Fruit fly (Drosophila melanogaster) whole organism, embryonic: ENCODE data around the gene Fic.

Experiments used
- ATbp ChIP-seq: fragments of 200-800 bp; sonication (Bioruptor generic); optimal IDR thresholded peaks from 2 replicates; lab custom pipeline; 2017; ENCODE audit warnings: missing biosample characterization, mild to moderate bottlenecking, missing genetic modification characterization, missing genetic modification reagents
- BEAF-32 ChIP-seq: fragments of 200-800 bp; sonication (Bioruptor generic); optimal IDR thresholded peaks from 3 replicates; lab custom pipeline; 2017; ENCODE audit warnings: missing biosample characterization, missing genetic modification characterization, mild to moderate bottlenecking, moderate library complexity, missing genetic modification reagents
- CG11085 ChIP-seq: fragments of 200-800 bp; sonication (Bioruptor generic); IDR thresholded peaks from 2 replicates; pipeline ENCODE4 v1.3.6; 2022; ENCODE audit warnings: missing biosample characterization, missing genetic modification characterization
- CG13894 ChIP-seq: fragments of 200-800 bp; sonication (Bioruptor generic); optimal IDR thresholded peaks from 3 replicates; lab custom pipeline; 2018; ENCODE audit warnings: missing biosample characterization, mild to moderate bottlenecking, missing genetic modification characterization, moderate library complexity
- CG14965 ChIP-seq: fragments of 200-800 bp; sonication (Bioruptor generic); optimal IDR thresholded peaks from 2 replicates; lab custom pipeline; 2016; ENCODE audit warnings: missing biosample characterization, missing genetic modification characterization, borderline replicate concordance
- CG15601 ChIP-seq: fragments of 200-800 bp; sonication (Bioruptor generic); optimal IDR thresholded peaks from 3 replicates; lab custom pipeline; 2019; ENCODE audit warnings: missing biosample characterization, mild to moderate bottlenecking, missing genetic modification characterization, moderate library complexity
- CG17328 ChIP-seq: fragments of 200-800 bp; sonication (Bioruptor generic); IDR thresholded peaks from 2 replicates; pipeline ENCODE4 v1.3.6; 2022; ENCODE audit warnings: missing biosample characterization, missing genetic modification characterization
- CG17568 ChIP-seq: fragments of 200-800 bp; sonication (Bioruptor generic); optimal IDR thresholded peaks from 2 replicates; lab custom pipeline; 2018; ENCODE audit warnings: missing biosample characterization, mild to moderate bottlenecking, missing genetic modification characterization, moderate library complexity
- CG17829 ChIP-seq: fragments of 200-800 bp; optimal IDR thresholded peaks from 2 replicates; lab custom pipeline; 2019; ENCODE audit warnings: missing biosample characterization, mild to moderate bottlenecking, missing genetic modification characterization, moderate library complexity
- CG17912 ChIP-seq: fragments of 200-800 bp; sonication (Bioruptor generic); optimal IDR thresholded peaks from 2 replicates; lab custom pipeline; 2018; ENCODE audit warnings: missing biosample characterization, mild to moderate bottlenecking, missing genetic modification characterization
- CG18476 ChIP-seq: fragments of 200-800 bp; sonication (Bioruptor generic); optimal IDR thresholded peaks from 2 replicates; lab custom pipeline; 2016; ENCODE audit warnings: missing biosample characterization, mild to moderate bottlenecking, missing genetic modification characterization
- CG18764 ChIP-seq: fragments of 200-800 bp; sonication (Bioruptor generic); optimal IDR thresholded peaks from 3 replicates; lab custom pipeline; 2016; ENCODE audit warnings: missing biosample characterization, missing genetic modification characterization
- CG2120 ChIP-seq: fragments of 200-800 bp; sonication (Bioruptor generic); optimal IDR thresholded peaks from 3 replicates; lab custom pipeline; 2016; ENCODE audit warnings: missing biosample characterization, missing genetic modification characterization
- CG2199 ChIP-seq: fragments of 200-800 bp; sonication (Bioruptor generic); IDR thresholded peaks from 3 replicates; pipeline ENCODE4 v1.3.6; 2022; ENCODE audit warnings: missing biosample characterization, missing genetic modification characterization
- CG32767 ChIP-seq: fragments of 200-800 bp; sonication (Bioruptor generic); IDR thresholded peaks from 2 replicates; pipeline ENCODE4 v1.3.6; 2022; ENCODE audit warnings: missing biosample characterization, missing genetic modification characterization
- CG3281 ChIP-seq: fragments of 200-800 bp; sonication (Bioruptor generic); optimal IDR thresholded peaks from 3 replicates; lab custom pipeline; 2017; ENCODE audit warnings: missing biosample characterization, mild to moderate bottlenecking, missing genetic modification characterization
- CG4282 ChIP-seq: fragments of 200-800 bp; sonication (Bioruptor generic); optimal IDR thresholded peaks from 2 replicates; lab custom pipeline; 2016; ENCODE audit warnings: missing biosample characterization, missing genetic modification characterization
- CG4854 ChIP-seq: fragments of 200-800 bp; sonication (Bioruptor generic); optimal IDR thresholded peaks from 2 replicates; lab custom pipeline; 2016; ENCODE audit warnings: missing biosample characterization, missing genetic modification characterization, inconsistent platforms
- CG6175 ChIP-seq: fragments of 200-800 bp; sonication (Bioruptor generic); IDR thresholded peaks from 3 replicates; pipeline ENCODE4 v1.3.6; 2022; ENCODE audit warnings: missing biosample characterization, missing genetic modification characterization
- CG6254 ChIP-seq: fragments of 200-800 bp; sonication (Bioruptor generic); optimal IDR thresholded peaks from 3 replicates; lab custom pipeline; 2017; ENCODE audit warnings: mild to moderate bottlenecking, missing biosample characterization, missing genetic modification reagents, missing genetic modification characterization
- CG6683 ChIP-seq: fragments of 200-800 bp; sonication (Bioruptor generic); optimal IDR thresholded peaks from 2 replicates; lab custom pipeline; 2017; ENCODE audit warnings: missing biosample characterization, mild to moderate bottlenecking, missing genetic modification characterization, missing genetic modification reagents
- Chrac-16 ChIP-seq: fragments of 200-800 bp; sonication (Bioruptor generic); optimal IDR thresholded peaks from 3 replicates; lab custom pipeline; 2016; ENCODE audit warnings: missing biosample characterization, missing genetic modification characterization
- Dek ChIP-seq: fragments of 200-800 bp; sonication (Bioruptor generic); optimal IDR thresholded peaks from 3 replicates; lab custom pipeline; 2019; ENCODE audit warnings: missing biosample characterization, mild to moderate bottlenecking, missing genetic modification characterization, moderate library complexity
- Hmr ChIP-seq: fragments of 200-800 bp; sonication (Bioruptor generic); optimal IDR thresholded peaks from 3 replicates; lab custom pipeline; 2017; ENCODE audit warnings: mild to moderate bottlenecking, missing biosample characterization, missing genetic modification reagents, missing genetic modification characterization
- Hr3 ChIP-seq: fragments of 200-800 bp; sonication (Bioruptor generic); optimal IDR thresholded peaks from 3 replicates; lab custom pipeline; 2016; ENCODE audit warnings: missing biosample characterization, missing genetic modification characterization
- Poxn ChIP-seq: fragments of 200-800 bp; sonication (Bioruptor generic); IDR thresholded peaks from 2 replicates; pipeline ENCODE4 v1.3.6; 2022; ENCODE audit warnings: missing biosample characterization, missing genetic modification characterization
- Scr ChIP-seq: fragments of 200-800 bp; sonication (Bioruptor generic); IDR thresholded peaks from 2 replicates; pipeline ENCODE4 v1.3.6; 2022; ENCODE audit warnings: missing biosample characterization, missing genetic modification characterization; ENCODE audit not compliant: partially characterized antibody
- Sry-δ ChIP-seq: fragments of 200-800 bp; sonication (Bioruptor generic); optimal IDR thresholded peaks from 2 replicates; lab custom pipeline; 2016; ENCODE audit warnings: missing biosample characterization, missing genetic modification characterization
- al ChIP-seq: fragments of 200-800 bp; sonication (Bioruptor generic); IDR thresholded peaks from 2 replicates; pipeline ENCODE4 v1.3.6; 2022; ENCODE audit warnings: missing biosample characterization, missing genetic modification characterization
- ash1 ChIP-seq: fragments of 200-800 bp; sonication (Bioruptor generic); optimal IDR thresholded peaks from 2 replicates; lab custom pipeline; 2018; ENCODE audit warnings: missing biosample characterization, mild to moderate bottlenecking, missing genetic modification characterization
- az2 ChIP-seq: fragments of 200-800 bp; sonication (Bioruptor generic); optimal IDR thresholded peaks from 3 replicates; lab custom pipeline; 2016; ENCODE audit warnings: missing biosample characterization, missing genetic modification characterization
- chm ChIP-seq: fragments of 200-800 bp; sonication (Bioruptor generic); IDR thresholded peaks from 2 replicates; pipeline ENCODE4 v1.3.6; 2022; ENCODE audit warnings: missing biosample characterization, missing genetic modification characterization
- cwo ChIP-seq: fragments of 200-800 bp; sonication (Bioruptor generic); optimal IDR thresholded peaks from 3 replicates; lab custom pipeline; 2017; ENCODE audit warnings: missing biosample characterization, missing genetic modification characterization, mild to moderate bottlenecking, moderate library complexity, missing genetic modification reagents
- dmrt99B ChIP-seq: fragments of 200-800 bp; sonication (Bioruptor generic); optimal IDR thresholded peaks from 2 replicates; lab custom pipeline; 2018; ENCODE audit warnings: missing biosample characterization, mild to moderate bottlenecking, missing genetic modification characterization, moderate library complexity
- gcm ChIP-seq: fragments of 200-800 bp; sonication (Bioruptor generic); optimal IDR thresholded peaks from 2 replicates; lab custom pipeline; 2019; ENCODE audit warnings: missing biosample characterization, mild to moderate bottlenecking, missing genetic modification characterization, moderate library complexity
- gem ChIP-seq: fragments of 200-800 bp; sonication (Bioruptor generic); optimal IDR thresholded peaks from 2 replicates; lab custom pipeline; 2019; ENCODE audit warnings: missing biosample characterization, mild to moderate bottlenecking, missing genetic modification characterization, moderate library complexity
- grn ChIP-seq: fragments of 200-800 bp; sonication (Bioruptor generic); optimal IDR thresholded peaks from 3 replicates; lab custom pipeline; 2017; ENCODE audit warnings: missing biosample characterization, missing genetic modification characterization
- ham ChIP-seq: fragments of 200-800 bp; sonication (Bioruptor generic); IDR thresholded peaks from 2 replicates; pipeline ENCODE4 v1.3.6; 2022; ENCODE audit warnings: missing biosample characterization, missing genetic modification characterization
- hth ChIP-seq: fragments of >200 bp; optimal IDR thresholded peaks from 2 replicates; lab custom pipeline; 2017; ENCODE audit warnings: inconsistent platforms
- ken ChIP-seq: fragments of 200-800 bp; sonication (Bioruptor generic); IDR thresholded peaks from 3 replicates; pipeline ENCODE4 v1.3.6; 2022; ENCODE audit warnings: missing biosample characterization, missing genetic modification characterization
- kni ChIP-seq: fragments of 200-800 bp; sonication (Bioruptor generic); optimal IDR thresholded peaks from 3 replicates; lab custom pipeline; 2017; ENCODE audit warnings: mild to moderate bottlenecking, missing biosample characterization, missing genetic modification reagents, missing genetic modification characterization
- nom ChIP-seq: fragments of 200-800 bp; sonication (Bioruptor generic); optimal IDR thresholded peaks from 2 replicates; lab custom pipeline; 2017; ENCODE audit warnings: missing biosample characterization, missing genetic modification characterization, mild to moderate bottlenecking, moderate library complexity, missing genetic modification reagents
- oc ChIP-seq: fragments of 200-800 bp; sonication (Bioruptor generic); optimal IDR thresholded peaks from 2 replicates; lab custom pipeline; 2018; ENCODE audit warnings: missing biosample characterization, mild to moderate bottlenecking, missing genetic modification characterization, moderate library complexity
- prd ChIP-seq, 3 experiments: fragments of >200 bp in 2 of 3; fragments of 200-800 bp in 1 of 3; sonication (Bioruptor generic) in 1 of 3; optimal IDR thresholded peaks in 2 of 3; IDR thresholded peaks in 1 of 3; 2 replicates in 2 of 3; 3 replicates in 1 of 3; pipeline versions ENCODE4 v1.3.6 to Lab custom; 2017 to 2022; ENCODE audit warnings: missing biosample characterization in 1 of 3, missing genetic modification characterization in 1 of 3
- pzg ChIP-seq: fragments of 200-800 bp; sonication (Bioruptor generic); optimal IDR thresholded peaks from 3 replicates; lab custom pipeline; 2018; ENCODE audit warnings: missing biosample characterization, mild to moderate bottlenecking, missing genetic modification characterization, moderate library complexity
- salm ChIP-seq: fragments of 200-800 bp; sonication (Bioruptor generic); optimal IDR thresholded peaks from 2 replicates; lab custom pipeline; 2018; ENCODE audit warnings: missing biosample characterization, mild to moderate bottlenecking, missing genetic modification characterization
- tna ChIP-seq: fragments of 200-800 bp; sonication (Bioruptor generic); IDR thresholded peaks from 2 replicates; pipeline ENCODE4 v1.3.6; 2022; ENCODE audit warnings: missing biosample characterization, missing genetic modification characterization; ENCODE audit not compliant: partially characterized antibody
- toy ChIP-seq: fragments of 200-800 bp; sonication (Bioruptor generic); IDR thresholded peaks from 2 replicates; pipeline ENCODE4 v1.3.6; 2022; ENCODE audit warnings: missing biosample characterization, missing genetic modification characterization
- unc-4 ChIP-seq: fragments of 200-800 bp; sonication (Bioruptor generic); IDR thresholded peaks from 2 replicates; pipeline ENCODE4 v1.3.6; 2022; ENCODE audit warnings: missing biosample characterization, missing genetic modification characterization; ENCODE audit not compliant: partially characterized antibody
- zfh2 ChIP-seq: fragments of 200-800 bp; sonication (Bioruptor generic); optimal IDR thresholded peaks from 2 replicates; lab custom pipeline; 2016; ENCODE audit warnings: missing biosample characterization, missing genetic modification characterization

Gene Fic

DNA sequence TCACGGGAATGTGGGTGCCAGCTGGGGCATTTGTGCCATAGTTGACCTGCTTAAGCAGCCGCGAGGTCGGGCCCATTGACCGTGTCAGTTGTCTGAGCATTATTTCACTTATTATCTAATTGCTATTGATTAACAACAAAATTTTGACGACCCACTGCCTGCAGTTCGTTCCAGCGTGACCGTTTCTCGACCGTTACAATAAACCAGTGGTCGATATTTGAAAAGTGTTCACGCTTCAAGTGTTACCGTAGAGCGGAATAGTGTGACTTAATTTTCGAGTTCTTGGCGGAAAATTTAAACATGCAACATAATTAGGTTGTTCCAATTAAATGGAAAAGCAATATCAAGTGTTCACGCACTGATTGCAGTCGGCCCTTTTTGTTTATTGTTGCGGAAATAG lies 43.4 kb downstream of the Fic start, which contains the start of gene HemK1 (continued):
- TF ChIP-seq CG32767 (no peak), gcm (GFP tag; lab: Kevin White, UChicago) (no peak), CG17829 (tag; lab: Kevin White, UChicago) (peak; percentile 5), hth (lab: Kevin White, UChicago) (no peak), CG15601 (tag; lab: Kevin White, UChicago) (peak; percentile 31), CG14965 (GFP tag; lab: Kevin White, UChicago) (no peak), dmrt99B (tag; lab: Kevin White, UChicago) (no peak), pzg (GFP tag; lab: Kevin White, UChicago) (peak; percentile 98), unc-4 (peak; percentile 59), al (GFP tag; lab: Robert Waterston, UW) (no peak), zfh2 (GFP tag; lab: Kevin White, UChicago) (peak; percentile 4), cwo (GFP tag; lab: Kevin White, UChicago) (no peak), CG3281 (GFP tag; lab: Kevin White, UChicago) (no peak), CG11085 (GFP tag; lab: Robert Waterston, UW) (no peak), CG17568 (no peak), CG6683 (GFP tag; lab: Kevin White, UChicago) (no peak), CG2120 (GFP tag; lab: Kevin White, UChicago) (no peak), CG17328 (GFP tag; lab: Robert Waterston, UW) (no peak), Sry-δ (GFP tag; lab: Kevin White, UChicago) (peak; percentile 55), ham (GFP tag; lab: Robert Waterston, UW) (no peak), tna (GFP tag; lab: Robert Waterston, UW) (no peak), toy (GFP tag; lab: Robert Waterston, UW) (no peak), CG18476 (GFP tag; lab: Kevin White, UChicago) (no peak), CG13894 (tag; lab: Kevin White, UChicago) (peak; percentile 26), oc (tag; lab: Kevin White, UChicago) (no peak), prd (optimal IDR thresholded peaks at IDR 0.05; lab: Kevin White, UChicago) (no peak), prd (GFP tag; IDR thresholded peaks at IDR 0.05; lab: Robert Waterston, UW) (no peak), CG4282 (no peak), CG2199 (GFP tag; lab: Robert Waterston, UW) (0 out of 3 replicates have a peak, but pooled peaks have one; percentile 29), ash1 (GFP tag; lab: Kevin White, UChicago) (no peak), ATbp (GFP tag; lab: Kevin White, UChicago) (no peak), Poxn (GFP tag; lab: Robert Waterston, UW) (no peak), Dek (no peak), CG6175 (GFP tag; lab: Robert Waterston, UW) (no peak), CG18764 (no peak), gem (tag; lab: Kevin White, UChicago) (no peak), CG4854 (GFP tag; lab: Kevin White, UChicago) (no peak), salm (tag; lab: Kevin White, UChicago) (no peak), Scr (peak; percentile 50), Hr3 (GFP tag; lab: Kevin White, UChicago) (peak; percentile 4), grn (GFP tag; lab: Kevin White, UChicago) (no peak), BEAF-32 (peak; percentile 69), nom (GFP tag; lab: Kevin White, UChicago) (no peak), CG17912 (GFP tag; lab: Kevin White, UChicago) (no peak), az2 (no peak), Hmr (GFP tag; lab: Kevin White, UChicago) (peak; percentile 46), Chrac-16 (no peak), chm (GFP tag; lab: Robert Waterston, UW) (no peak), CG6254 (no peak), ken (GFP tag; lab: Robert Waterston, UW) (no peak), kni (GFP tag; lab: Kevin White, UChicago) (no peak)
